Fruit fly (Drosophila melanogaster): ENCODE data around the gene alphaCOP.

Gene alphaCOP

DNA sequence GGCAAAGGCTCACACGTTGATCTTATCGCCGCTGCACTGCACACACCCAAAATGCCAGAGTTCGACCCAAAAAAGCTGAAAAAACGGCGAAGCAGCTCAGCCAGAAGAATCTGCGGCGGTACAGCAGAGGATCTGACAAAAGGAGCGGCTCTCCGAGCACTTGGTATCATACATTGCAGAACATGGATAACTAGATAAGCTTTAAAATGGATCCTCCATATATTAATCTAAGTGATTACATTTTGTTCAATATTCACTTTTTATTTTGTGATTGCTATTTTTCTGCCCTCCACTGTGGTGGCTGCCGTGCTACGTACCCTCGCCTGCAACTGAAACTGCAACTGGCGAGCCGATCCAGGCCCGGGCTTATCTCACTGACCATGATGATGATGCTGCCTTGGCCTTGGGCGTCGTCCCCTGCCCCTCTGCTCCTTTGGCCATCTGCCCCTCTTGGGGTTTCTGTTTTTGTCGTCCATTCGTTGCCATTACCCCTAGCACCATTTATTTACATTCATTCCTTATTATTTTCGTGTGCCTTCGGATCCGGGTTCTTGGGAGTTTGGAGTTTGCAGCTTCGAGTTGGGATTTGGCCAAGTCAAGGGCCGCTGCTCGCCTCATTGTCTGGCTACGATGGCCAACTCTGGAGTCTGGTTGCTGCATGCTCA is 47.3 kb upstream of the alphaCOP start (continued):
- TF ChIP-seq lz (GFP tag; optimal IDR thresholded peaks at IDR 0.05): peak; percentile 90
- peak; percentile 58 for TF ChIP-seq CG4318 (GFP tag; optimal IDR thresholded peaks at IDR 0.05)
- peak; percentile 48 for TF ChIP-seq CG6276 (GFP tag; optimal IDR thresholded peaks at IDR 0.05)
- TF ChIP-seq Sox102F (GFP tag; optimal IDR thresholded peaks at IDR 0.05): peak; percentile 91
- TF ChIP-seq CG34406 (GFP tag; optimal IDR thresholded peaks at IDR 0.05): peak; percentile 87
- peak; percentile 87 for TF ChIP-seq CG32006 (GFP tag; optimal IDR thresholded peaks at IDR 0.05)
- TF ChIP-seq esn (GFP tag; optimal IDR thresholded peaks at IDR 0.05): peak; percentile 94
- peak; percentile 90 for TF ChIP-seq topi (GFP tag; optimal IDR thresholded peaks at IDR 0.05)
- peak; percentile 93 for TF ChIP-seq CG31627 (GFP tag; optimal IDR thresholded peaks at IDR 0.05)
- TF ChIP-seq fd85E (GFP tag; optimal IDR thresholded peaks at IDR 0.05): peak; percentile 8
- peak; percentile 91 for TF ChIP-seq CG10631 (GFP tag; optimal IDR thresholded peaks at IDR 0.05)
- TF ChIP-seq CG8632 (GFP tag; optimal IDR thresholded peaks at IDR 0.05): peak; percentile 88
- TF ChIP-seq Lpt (GFP tag; optimal IDR thresholded peaks at IDR 0.05): peak; percentile 77
- TF ChIP-seq CG3032 (tag; optimal IDR thresholded peaks at IDR 0.05): peak; percentile 84
- peak; percentile 89 for TF ChIP-seq vri (GFP tag; optimal IDR thresholded peaks at IDR 0.05)
- peak; percentile 85 for TF ChIP-seq CG15336 (GFP tag; IDR thresholded peaks at IDR 0.05)
- peak; percentile 89 for TF ChIP-seq CG1621 (tag; optimal IDR thresholded peaks at IDR 0.05)
- TF ChIP-seq Smox (GFP tag; optimal IDR thresholded peaks at IDR 0.05): peak; percentile 88

DNA sequence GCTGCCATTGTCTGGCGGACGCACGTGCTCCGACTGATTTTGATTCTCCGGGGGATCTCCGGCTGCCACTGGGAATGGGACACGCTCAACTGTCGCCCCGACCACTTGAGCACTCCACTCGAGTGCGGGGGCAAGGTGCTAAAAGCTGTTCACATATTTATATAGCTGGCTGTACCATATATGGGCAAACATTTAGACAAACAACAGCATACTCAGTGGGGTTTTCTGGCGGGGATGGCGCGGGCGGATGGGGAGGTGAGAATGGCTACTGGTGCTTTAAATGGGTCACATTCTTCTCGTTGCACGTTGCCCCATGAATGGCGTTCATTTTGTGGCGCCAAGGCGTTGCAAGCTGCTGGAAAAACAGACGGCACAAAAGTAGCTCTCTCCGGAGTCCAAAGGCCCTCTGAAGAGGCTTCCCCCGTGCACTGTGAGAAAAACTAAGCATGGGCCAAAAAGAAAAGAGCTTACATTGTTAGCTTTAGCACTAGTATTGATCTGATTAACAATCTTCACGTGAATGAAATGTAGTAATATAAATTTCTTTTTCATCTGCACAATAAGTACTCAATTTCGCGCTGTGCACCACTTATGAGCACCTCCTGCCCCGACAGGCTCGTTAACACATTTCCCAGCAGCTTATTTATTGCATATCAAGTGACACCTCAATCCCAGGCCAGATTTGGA is 45.9 kb upstream of the alphaCOP start:
- no peak for TF ChIP-seq Hr38 (GFP tag; optimal IDR thresholded peaks at IDR 0.05)
- peak; percentile 72 for TF ChIP-seq Gug (GFP tag; IDR thresholded peaks at IDR 0.05)
- peak; percentile 75 for TF ChIP-seq Sox14 (GFP tag; optimal IDR thresholded peaks at IDR 0.05)
- peak; percentile 83 for TF ChIP-seq CG6808 (GFP tag; optimal IDR thresholded peaks at IDR 0.05)
- TF ChIP-seq Met (GFP tag; optimal IDR thresholded peaks at IDR 0.05): peak; percentile 65
- TF ChIP-seq cyc (GFP tag; optimal IDR thresholded peaks at IDR 0.05): peak; percentile 78
- peak; percentile 73 for TF ChIP-seq CG6276 (GFP tag; optimal IDR thresholded peaks at IDR 0.05)
- peak; percentile 67 for TF ChIP-seq CG9139 (GFP tag; optimal IDR thresholded peaks at IDR 0.05)
- TF ChIP-seq CG7368 (GFP tag; optimal IDR thresholded peaks at IDR 0.05): peak; percentile 72
- TF ChIP-seq fd85E (GFP tag; optimal IDR thresholded peaks at IDR 0.05): peak; percentile 23
- TF ChIP-seq Smox (GFP tag; optimal IDR thresholded peaks at IDR 0.05): peak; percentile 44
- peak; percentile 78 for TF ChIP-seq svp (GFP tag)
- TF ChIP-seq lz (GFP tag; optimal IDR thresholded peaks at IDR 0.05): peak; percentile 52
- TF ChIP-seq CG3032 (tag; optimal IDR thresholded peaks at IDR 0.05): peak; percentile 78
- TF ChIP-seq spab (GFP tag; optimal IDR thresholded peaks at IDR 0.05): peak; percentile 81
- peak; percentile 76 for TF ChIP-seq OdsH (GFP tag; optimal IDR thresholded peaks at IDR 0.05)
- peak; percentile 81 for TF ChIP-seq CG10669 (GFP tag; optimal IDR thresholded peaks at IDR 0.05)
- peak; percentile 87 for TF ChIP-seq CG3919 (GFP tag; optimal IDR thresholded peaks at IDR 0.05)
- TF ChIP-seq Ets96B (tag; optimal IDR thresholded peaks at IDR 0.05): peak; percentile 81
- peak; percentile 66 for TF ChIP-seq pdm3 (GFP tag; optimal IDR thresholded peaks at IDR 0.05)
- peak; percentile 51 for TF ChIP-seq CG1621 (tag; optimal IDR thresholded peaks at IDR 0.05)
- TF ChIP-seq CG6163 (GFP tag; IDR thresholded peaks at IDR 0.05): peak; percentile 88
- TF ChIP-seq fd59A (GFP tag; optimal IDR thresholded peaks at IDR 0.05): peak; percentile 67
- peak; percentile 77 to 83 for TF ChIP-seq ss (GFP tag; optimal IDR thresholded peaks at IDR 0.05)
- TF ChIP-seq Lpt (GFP tag; optimal IDR thresholded peaks at IDR 0.05): peak; percentile 39
- peak; percentile 64 for TF ChIP-seq CG4318 (GFP tag; optimal IDR thresholded peaks at IDR 0.05)
- TF ChIP-seq eg (GFP tag; IDR thresholded peaks at IDR 0.05): peak; percentile 85
- peak; percentile 55 to 73 for TF ChIP-seq salr (GFP tag; optimal IDR thresholded peaks at IDR 0.05)
- TF ChIP-seq topi (GFP tag; optimal IDR thresholded peaks at IDR 0.05): peak; percentile 72
- TF ChIP-seq dac (GFP tag; optimal IDR thresholded peaks at IDR 0.05): peak; percentile 18
- TF ChIP-seq fkh (GFP tag; optimal IDR thresholded peaks at IDR 0.05): peak; percentile 80
- TF ChIP-seq Eip93F (GFP tag; optimal IDR thresholded peaks at IDR 0.05): no peak
- peak; percentile 67 for TF ChIP-seq CG11902 (GFP tag; optimal IDR thresholded peaks at IDR 0.05)
- TF ChIP-seq Hr4 (GFP tag; optimal IDR thresholded peaks at IDR 0.05): peak; percentile 80
- peak; percentile 75 for TF ChIP-seq dsx (GFP tag; optimal IDR thresholded peaks at IDR 0.05; ENCODE audit: poor library complexity, severe bottlenecking)
- TF ChIP-seq Eip75B (GFP tag; optimal IDR thresholded peaks at IDR 0.05): peak; percentile 80
- peak; percentile 93 for TF ChIP-seq Eip78C (GFP tag)
- TF ChIP-seq achi (GFP tag; optimal IDR thresholded peaks at IDR 0.05): peak; percentile 78

Measured in whole organism, prepupa.